Fruit fly (Drosophila melanogaster): ENCODE data around the gene Aladin.
A peak's percentile ranks its signal among the peaks of the same experiment; 100 is the strongest.

The Aladin gene

dm6 chrX:9243417-9243884 lies 29.8 kb upstream of the Aladin start, which contains the start of the genes mxc and Larp7 (continued):
- TF ChIP-seq NfI (GFP tag; optimal IDR thresholded peaks at IDR 0.05): peak; percentile 60
- peak; percentile 91 for TF ChIP-seq CG16813 (GFP tag; IDR thresholded peaks at IDR 0.05; ENCODE audit: partially characterized antibody)
- TF ChIP-seq CG6689 (GFP tag; IDR thresholded peaks at IDR 0.05): peak; percentile 57; the same call in 1 of the 2 replicates
- no peak for TF ChIP-seq abd-A (tag; optimal IDR thresholded peaks at IDR 0.05)
- peak; percentile 67; the same call in 1 of the 3 replicates for TF ChIP-seq zen2 (GFP tag; IDR thresholded peaks at IDR 0.05; ENCODE audit: partially characterized antibody)
- peak; percentile 67 for TF ChIP-seq pnt (GFP tag; optimal IDR thresholded peaks at IDR 0.05)
- peak; percentile 41 for TF ChIP-seq zen (tag; optimal IDR thresholded peaks at IDR 0.05)
- TF ChIP-seq CG6813 (GFP tag; optimal IDR thresholded peaks at IDR 0.05): no peak
- peak; percentile 77 for TF ChIP-seq zfh2 (GFP tag; optimal IDR thresholded peaks at IDR 0.05)
- TF ChIP-seq CG11085 (GFP tag; IDR thresholded peaks at IDR 0.05): 0 out of 2 replicates have a peak, but pooled peaks have one; percentile 34
- peak; percentile 88 for TF ChIP-seq inv (GFP tag; IDR thresholded peaks at IDR 0.05; ENCODE audit: partially characterized antibody)
- TF ChIP-seq hth (optimal IDR thresholded peaks at IDR 0.05): no peak
- peak; percentile 72 for TF ChIP-seq slbo (GFP tag; IDR thresholded peaks at IDR 0.05)
- no peak for TF ChIP-seq CG6765 (GFP tag; optimal IDR thresholded peaks at IDR 0.05)
- peak; percentile 16; the same call in 1 of the 2 replicates for TF ChIP-seq stc (GFP tag; IDR thresholded peaks at IDR 0.05)
- peak; percentile 7 for TF ChIP-seq CG8388 (GFP tag; optimal IDR thresholded peaks at IDR 0.05)
- TF ChIP-seq corto (GFP tag; optimal IDR thresholded peaks at IDR 0.05): no peak
- TF ChIP-seq btn (GFP tag; optimal IDR thresholded peaks at IDR 0.05): no peak
- TF ChIP-seq slp2 (GFP tag; optimal IDR thresholded peaks at IDR 0.05): peak; percentile 57
- peak; percentile 16 for TF ChIP-seq CG4282 (GFP tag; optimal IDR thresholded peaks at IDR 0.05)
- no peak for TF ChIP-seq Tbp (GFP tag; optimal IDR thresholded peaks at IDR 0.05)
- TF ChIP-seq grau (tag; optimal IDR thresholded peaks at IDR 0.05): peak; percentile 55
- no peak for TF ChIP-seq jing (GFP tag; optimal IDR thresholded peaks at IDR 0.05)
- TF ChIP-seq sqz (GFP tag; optimal IDR thresholded peaks at IDR 0.05): no peak
- TF ChIP-seq CG10366 (GFP tag; IDR thresholded peaks at IDR 0.05): peak; percentile 38; the same call in 1 of the 2 replicates
- 0 out of 3 replicates have a peak, but pooled peaks have one; percentile 44 for TF ChIP-seq CG11456 (GFP tag; IDR thresholded peaks at IDR 0.05)
- TF ChIP-seq CG3838 (GFP tag; optimal IDR thresholded peaks at IDR 0.05): no peak
- peak; percentile 40; the same call in 1 of the 2 replicates for TF ChIP-seq esg (GFP tag; conservative IDR thresholded peaks at IDR 0.05)
- TF ChIP-seq bsh (GFP tag; optimal IDR thresholded peaks at IDR 0.05): peak in 1 of 2 experiments; percentile 36
- 0 out of 2 replicates have a peak, but pooled peaks have one; percentile 20 for TF ChIP-seq CG11247 (GFP tag; IDR thresholded peaks at IDR 0.05)
- TF ChIP-seq CG15696 (tag; optimal IDR thresholded peaks at IDR 0.05): peak; percentile 54
- TF ChIP-seq Dref (GFP tag; IDR thresholded peaks at IDR 0.05): peak; percentile 56
- TF ChIP-seq row (GFP tag; IDR thresholded peaks at IDR 0.05): peak; percentile 91
- TF ChIP-seq Sry-δ (GFP tag; optimal IDR thresholded peaks at IDR 0.05): peak; percentile 82
- TF ChIP-seq CG10959 (GFP tag; IDR thresholded peaks at IDR 0.05): no peak
- peak; percentile 68 for TF ChIP-seq CG4404 (GFP tag; IDR thresholded peaks at IDR 0.05)
- TF ChIP-seq CG13424 (tag; optimal IDR thresholded peaks at IDR 0.05): peak; percentile 72
- peak; percentile 62 for TF ChIP-seq bbx (GFP tag; IDR thresholded peaks at IDR 0.05; ENCODE audit: partially characterized antibody)
- no peak for TF ChIP-seq CG6175 (GFP tag; IDR thresholded peaks at IDR 0.05)
- peak; percentile 64 for TF ChIP-seq Ets97D (GFP tag; optimal IDR thresholded peaks at IDR 0.05)
- no peak for TF ChIP-seq Hey (tag; optimal IDR thresholded peaks at IDR 0.05)
- TF ChIP-seq CG1792 (GFP tag; optimal IDR thresholded peaks at IDR 0.05): peak; percentile 43
- peak; percentile 45 for TF ChIP-seq gfzf (GFP tag; optimal IDR thresholded peaks at IDR 0.05)
- peak; percentile 27 for TF ChIP-seq CG10979 (tag; optimal IDR thresholded peaks at IDR 0.05)
- peak; percentile 37 for TF ChIP-seq ems (GFP tag; optimal IDR thresholded peaks at IDR 0.05)
- TF ChIP-seq CG12299 (tag; optimal IDR thresholded peaks at IDR 0.05): peak; percentile 8
- no peak for TF ChIP-seq pros (GFP tag; optimal IDR thresholded peaks at IDR 0.05)
- peak; percentile 64; the same call in 1 of the 2 replicates for TF ChIP-seq CG32532 (GFP tag; IDR thresholded peaks at IDR 0.05)
- peak; percentile 63 for TF ChIP-seq tin (GFP tag; optimal IDR thresholded peaks at IDR 0.05)
- TF ChIP-seq tup (GFP tag; optimal IDR thresholded peaks at IDR 0.05): peak; percentile 4
